Worm (Caenorhabditis elegans) whole organism, L1 larva: ENCODE data around the gene ani-2.

Experiments
- C16A3.4 ChIP-seq: fragments of 150-350 bp; optimal IDR thresholded peaks from 2 replicates; lab custom pipeline; 2014; ENCODE audit warnings: missing biosample characterization, missing genetic modification characterization
- C34B4.2 ChIP-seq: sonication (generic microtip); optimal IDR thresholded peaks from 2 replicates; lab custom pipeline; 2017; ENCODE audit warnings: mild to moderate bottlenecking, missing genetic modification characterization, missing compliant biosample characterization
- F16B12.6 ChIP-seq: fragments of 150-350 bp; optimal IDR thresholded peaks from 2 replicates; lab custom pipeline; 2014; ENCODE audit warnings: missing biosample characterization, missing genetic modification characterization
- alr-1 ChIP-seq: fragments of 200-800 bp; sonication (Bioruptor generic); optimal IDR thresholded peaks from 2 replicates; lab custom pipeline; 2018; ENCODE audit warnings: borderline replicate concordance, mild to moderate bottlenecking, missing genetic modification characterization, missing compliant biosample characterization
- ama-1 ChIP-seq: fragments of 150-350 bp; optimal IDR thresholded peaks from 2 replicates; lab custom pipeline; 2014
- ceh-63 ChIP-seq: fragments of 200-800 bp; sonication (Bioruptor generic); optimal IDR thresholded peaks from 2 replicates; lab custom pipeline; 2018; ENCODE audit warnings: mild to moderate bottlenecking, missing genetic modification characterization, missing compliant biosample characterization
- ceh-90 ChIP-seq: sonication (generic microtip); optimal IDR thresholded peaks from 2 replicates; lab custom pipeline; 2016; ENCODE audit warnings: missing genetic modification characterization, missing compliant biosample characterization
- dpl-1 ChIP-seq, 3 experiments: fragments of 150-350 bp in 2 of 3; sonication (generic microtip) in 1 of 3; optimal IDR thresholded peaks; 2 replicates each; lab custom pipeline; 2014 to 2017; ENCODE audit warnings: missing biosample characterization in 3 of 3, missing genetic modification characterization in 3 of 3, missing genetic modification reagents in 3 of 3
- dsc-1 ChIP-seq: sonication (generic microtip); optimal IDR thresholded peaks from 2 replicates; lab custom pipeline; 2016; ENCODE audit warnings: mild to moderate bottlenecking, missing genetic modification characterization, missing compliant biosample characterization
- efl-1 ChIP-seq, 4 experiments: fragments of 150-350 bp; optimal IDR thresholded peaks in 3 of 4; peaks in 1 of 4; 1 replicate in 1 of 4; 2 replicates in 3 of 4; lab custom pipeline; 2014; ENCODE audit warnings: missing biosample characterization in 2 of 4, missing genetic modification characterization in 2 of 4, missing genetic modification reagents in 2 of 4
- egl-13 ChIP-seq: sonication (generic microtip); optimal IDR thresholded peaks from 2 replicates; lab custom pipeline; 2016; ENCODE audit warnings: missing genotype, missing genetic modification reagents, missing genetic modification characterization, missing compliant biosample characterization
- elt-2 ChIP-seq: sonication (generic microtip); optimal IDR thresholded peaks from 2 replicates; lab custom pipeline; 2016; ENCODE audit warnings: missing genetic modification characterization, mild to moderate bottlenecking, inconsistent platforms, missing compliant biosample characterization, missing genetic modification reagents
- ets-5 ChIP-seq: fragments of 200-800 bp; sonication (Bioruptor generic); IDR thresholded peaks from 2 replicates; pipeline ENCODE4 v1.3.6; 2022; ENCODE audit warnings: missing genetic modification characterization, missing compliant biosample characterization
- fkh-8 ChIP-seq: sonication (generic microtip); optimal IDR thresholded peaks from 2 replicates; lab custom pipeline; 2016; ENCODE audit warnings: mild to moderate bottlenecking, missing genetic modification characterization, missing compliant biosample characterization
- fos-1 ChIP-seq: fragments of 150-350 bp; optimal IDR thresholded peaks from 2 replicates; lab custom pipeline; 2014; ENCODE audit warnings: missing biosample characterization, missing genetic modification characterization
- hlh-17 ChIP-seq: fragments of 200-800 bp; sonication (Bioruptor generic); optimal IDR thresholded peaks from 2 replicates; lab custom pipeline; 2018; ENCODE audit warnings: missing genetic modification characterization, mild to moderate bottlenecking, missing compliant biosample characterization, moderate library complexity, borderline replicate concordance
- hlh-4 ChIP-seq: sonication (generic microtip); optimal IDR thresholded peaks from 2 replicates; lab custom pipeline; 2016; ENCODE audit warnings: mild to moderate bottlenecking, missing genetic modification characterization, missing compliant biosample characterization
- lin-13 ChIP-seq: fragments of 150-350 bp; optimal IDR thresholded peaks from 2 replicates; lab custom pipeline; 2014; ENCODE audit warnings: missing biosample characterization, missing genetic modification reagents, missing genetic modification characterization
- lin-14 ChIP-seq: fragments of 200-800 bp; sonication (Bioruptor generic); optimal IDR thresholded peaks from 2 replicates; lab custom pipeline; 2018; ENCODE audit warnings: mild to moderate bottlenecking, missing genetic modification characterization, moderate library complexity, missing compliant biosample characterization
- lin-35 ChIP-seq, 2 experiments: fragments of 150-350 bp; optimal IDR thresholded peaks; 2 replicates each; lab custom pipeline; 2014; ENCODE audit warnings: missing biosample characterization in 2 of 2, missing genetic modification characterization in 2 of 2, missing genetic modification reagents in 2 of 2
- lir-3 ChIP-seq: sonication (generic microtip); optimal IDR thresholded peaks from 2 replicates; lab custom pipeline; 2016; ENCODE audit warnings: mild to moderate bottlenecking, missing genetic modification characterization, moderate library complexity, missing compliant biosample characterization; ENCODE audit not compliant: poor library complexity
- lsy-2 ChIP-seq, 2 experiments: fragments of 150-350 bp; optimal IDR thresholded peaks; 2 replicates each; lab custom pipeline; 2014; ENCODE audit warnings: missing biosample characterization in 2 of 2, missing genetic modification characterization in 2 of 2
- mab-9 ChIP-seq: fragments of 200-800 bp; sonication (Bioruptor generic); IDR thresholded peaks from 2 replicates; pipeline ENCODE4 v1.3.6; 2022; ENCODE audit warnings: missing genetic modification reagents, missing genetic modification characterization, missing compliant biosample characterization
- mep-1 ChIP-seq: fragments of 150-350 bp; optimal IDR thresholded peaks from 2 replicates; lab custom pipeline; 2014; ENCODE audit warnings: missing biosample characterization, missing genetic modification characterization
- nhr-12 ChIP-seq: sonication (generic microtip); optimal IDR thresholded peaks from 2 replicates; lab custom pipeline; 2017; ENCODE audit warnings: missing biosample characterization, missing genetic modification characterization
- nhr-47 ChIP-seq: sonication (generic microtip); optimal IDR thresholded peaks from 2 replicates; lab custom pipeline; 2016; ENCODE audit warnings: mild to moderate bottlenecking, missing genetic modification characterization, moderate library complexity, missing compliant biosample characterization
- nhr-71 ChIP-seq: sonication (generic microtip); optimal IDR thresholded peaks from 2 replicates; lab custom pipeline; 2016; ENCODE audit warnings: mild to moderate bottlenecking, missing genetic modification characterization, moderate library complexity, missing compliant biosample characterization
- nhr-77 ChIP-seq: fragments of 150-350 bp; optimal IDR thresholded peaks from 2 replicates; lab custom pipeline; 2014; ENCODE audit warnings: missing biosample characterization, missing genetic modification characterization
- nhr-85 ChIP-seq: sonication (generic microtip); peaks from one replicate; lab custom pipeline; 2016; ENCODE audit warnings: missing genetic modification characterization, inconsistent platforms, missing compliant biosample characterization
- nhr-90 ChIP-seq: sonication (generic microtip); optimal IDR thresholded peaks from 2 replicates; lab custom pipeline; 2016; ENCODE audit warnings: mild to moderate bottlenecking, missing genetic modification characterization, missing compliant biosample characterization; ENCODE audit not compliant: poor library complexity
- pax-3 ChIP-seq: fragments of 200-800 bp; sonication (Bioruptor generic); optimal IDR thresholded peaks from 2 replicates; lab custom pipeline; 2018; ENCODE audit warnings: mild to moderate bottlenecking, missing genetic modification characterization, moderate library complexity, missing compliant biosample characterization
- pqm-1 ChIP-seq: sonication (generic microtip); optimal IDR thresholded peaks from 3 replicates; lab custom pipeline; 2017; ENCODE audit warnings: missing biosample characterization, missing genetic modification characterization
- sox-4 ChIP-seq: sonication (generic microtip); optimal IDR thresholded peaks from 2 replicates; lab custom pipeline; 2016; ENCODE audit warnings: missing genetic modification characterization, missing compliant biosample characterization
- sptf-1 ChIP-seq: fragments of 150-350 bp; optimal IDR thresholded peaks from 2 replicates; lab custom pipeline; 2014; ENCODE audit warnings: missing biosample characterization, missing genetic modification characterization
- sup-37 ChIP-seq: fragments of 200-800 bp; sonication (Bioruptor generic); optimal IDR thresholded peaks from 2 replicates; lab custom pipeline; 2018; ENCODE audit warnings: mild to moderate bottlenecking, missing genetic modification characterization, missing compliant biosample characterization
- tlp-1 ChIP-seq: fragments of 150-350 bp; optimal IDR thresholded peaks from 2 replicates; lab custom pipeline; 2014; ENCODE audit warnings: missing biosample characterization, missing genetic modification characterization
- unc-62 ChIP-seq: fragments of 150-350 bp; optimal IDR thresholded peaks from 2 replicates; lab custom pipeline; 2014; ENCODE audit warnings: missing biosample characterization, missing genetic modification reagents, missing genetic modification characterization
- xbp-1 ChIP-seq: sonication (generic microtip); optimal IDR thresholded peaks from 2 replicates; lab custom pipeline; 2016; ENCODE audit warnings: missing genetic modification characterization, missing compliant biosample characterization
- zag-1 ChIP-seq: fragments of 150-350 bp; optimal IDR thresholded peaks from 2 replicates; lab custom pipeline; 2014; ENCODE audit warnings: missing biosample characterization, missing genetic modification characterization

Gene ani-2

DNA sequence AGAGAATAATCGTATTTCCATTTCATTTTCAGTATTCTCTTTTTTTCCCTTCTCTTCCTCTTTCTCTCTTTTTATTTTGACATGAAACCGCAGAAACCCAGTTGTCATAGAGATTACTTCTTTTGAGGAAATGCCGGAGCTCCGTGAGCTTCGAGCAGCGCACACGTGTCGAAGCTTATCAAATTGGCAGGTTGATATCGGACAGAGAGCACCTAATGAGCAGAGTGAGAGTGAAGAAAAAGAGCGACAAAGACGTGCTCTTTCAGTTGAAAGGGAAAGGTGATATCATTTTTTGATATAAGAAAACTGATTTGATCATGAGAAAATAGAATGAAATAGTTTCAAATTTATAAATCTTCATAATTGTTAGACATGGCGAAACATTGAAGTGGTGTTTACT is 29.8 kb downstream of the ani-2 start, which contains the start of gene C32D5.14 (continued):
- TF ChIP-seq fos-1 (no peak), xbp-1 (tag; lab: Kevin White, UChicago) (no peak), F16B12.6 (no peak), hlh-17 (no peak), zag-1 (tag; lab: Kevin White, UChicago) (no peak), lsy-2 (tag; optimal IDR thresholded peaks at IDR 0.05; lab: Kevin White, UChicago) (no peak), pax-3 (peak; percentile 35), fkh-8 (tag; lab: Kevin White, UChicago) (peak; percentile 89), elt-2 (tag; lab: Kevin White, UChicago) (peak; percentile 17), nhr-47 (peak; percentile 15), nhr-90 (no peak), hlh-4 (tag; lab: Kevin White, UChicago) (no peak), alr-1 (tag; lab: Kevin White, UChicago) (no peak), dsc-1 (tag; lab: Kevin White, UChicago) (peak; percentile 31), nhr-12 (tag; lab: Kevin White, UChicago) (no peak), lir-3 (tag; lab: Kevin White, UChicago) (no peak), ets-5 (GFP tag; lab: Robert Waterston, UW) (no peak), sptf-1 (tag; lab: Kevin White, UChicago) (no peak), C34B4.2 (tag; lab: Kevin White, UChicago) (no peak), sox-4 (tag; lab: Kevin White, UChicago) (no peak), efl-1 (optimal IDR thresholded peaks at IDR 0.05; lab: Kevin White, UChicago) (no peak), efl-1 (GFP tag; optimal IDR thresholded peaks at IDR 0.05 in 1 of 2; lab: Kevin White, UChicago) (peak in 1 of 2 experiments; percentile 88), ceh-63 (GFP tag; lab: Kevin White, UChicago) (no peak), nhr-77 (tag; lab: Kevin White, UChicago) (no peak)

DNA sequence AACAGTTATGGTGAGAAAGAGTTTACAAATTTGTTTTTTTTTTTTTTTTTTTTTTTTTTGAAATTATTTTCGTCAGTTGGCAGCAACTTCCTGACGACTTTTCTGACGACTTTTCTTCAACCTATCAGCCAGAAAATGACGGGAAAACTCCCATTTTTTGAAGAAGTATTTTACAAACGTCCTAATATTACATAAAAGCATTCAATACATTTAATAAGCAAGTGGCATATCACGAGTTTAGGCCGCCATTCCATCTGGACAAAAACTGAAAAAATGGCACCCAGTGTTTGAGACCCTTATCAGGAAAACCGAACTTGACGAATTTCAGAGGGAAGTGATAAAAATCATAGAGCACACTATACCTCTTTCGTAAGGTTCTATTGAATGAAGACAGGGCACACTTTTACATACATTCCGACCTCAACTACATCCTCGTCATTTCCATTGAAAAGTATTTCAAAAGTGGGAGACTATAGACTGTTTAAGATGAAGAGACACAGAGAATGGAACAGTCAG is 30.4 kb downstream of the ani-2 start:
- no peak for TF ChIP-seq dpl-1 (GFP tag; optimal IDR thresholded peaks at IDR 0.05; lab: Kevin White, UChicago)
- TF ChIP-seq unc-62, result no peak
- TF ChIP-seq hlh-4 (tag; lab: Kevin White, UChicago), result no peak
- no peak for TF ChIP-seq nhr-85 (tag; lab: Kevin White, UChicago)
- no peak for TF ChIP-seq tlp-1 (tag; lab: Kevin White, UChicago)
- peak; percentile 46 for TF ChIP-seq elt-2 (tag; lab: Kevin White, UChicago)
- no peak for TF ChIP-seq mep-1 (tag; lab: Kevin White, UChicago)
- no peak for TF ChIP-seq ceh-63 (GFP tag; lab: Kevin White, UChicago)
- no peak for TF ChIP-seq ama-1 (lab: Kevin White, UChicago)
- TF ChIP-seq mab-9 (GFP tag; lab: Robert Waterston, UW), result no peak
- no peak for TF ChIP-seq C16A3.4 (tag; lab: Kevin White, UChicago)
- peak; percentile 0 for TF ChIP-seq lin-14 (GFP tag; lab: Kevin White, UChicago)
- TF ChIP-seq sup-37 (GFP tag; lab: Kevin White, UChicago), result no peak
- TF ChIP-seq nhr-71 (tag; lab: Kevin White, UChicago), result no peak
- TF ChIP-seq lin-13, result no peak
- TF ChIP-seq ceh-90, result no peak
- TF ChIP-seq efl-1 (optimal IDR thresholded peaks at IDR 0.05; lab: Kevin White, UChicago), result no peak
- TF ChIP-seq efl-1 (GFP tag; optimal IDR thresholded peaks at IDR 0.05 in 1 of 2; lab: Kevin White, UChicago), result peak in 1 of 2 experiments; percentile 90
- no peak for TF ChIP-seq F16B12.6
- no peak for TF ChIP-seq egl-13 (tag; lab: Kevin White, UChicago)
- TF ChIP-seq pqm-1 (tag; lab: Kevin White, UChicago), result no peak
- TF ChIP-seq xbp-1 (tag; lab: Kevin White, UChicago), result no peak
- TF ChIP-seq nhr-77 (tag; lab: Kevin White, UChicago), result no peak
- peak in 1 of 2 experiments; percentile 7 for TF ChIP-seq lin-35 (GFP tag; optimal IDR thresholded peaks at IDR 0.05; lab: Kevin White, UChicago)
